Worm (Caenorhabditis elegans): ENCODE data around the gene F02C12.1.

- TF ChIP-seq flt-1 (GFP tag; IDR thresholded peaks at IDR 0.05) (no peak), B0310.2 (tag; optimal IDR thresholded peaks at IDR 0.05) (no peak), ama-1 (optimal IDR thresholded peaks at IDR 0.05) (no peak), F13C5.2 (tag; optimal IDR thresholded peaks at IDR 0.05) (no peak)
Measured at ce11 chrX:13435790-13436472, 34.0 kb downstream of the F02C12.1 start, which contains the start of gene jmjd-3.3.
